Fruit fly (Drosophila melanogaster): ENCODE data around the gene ncd.

DNA sequence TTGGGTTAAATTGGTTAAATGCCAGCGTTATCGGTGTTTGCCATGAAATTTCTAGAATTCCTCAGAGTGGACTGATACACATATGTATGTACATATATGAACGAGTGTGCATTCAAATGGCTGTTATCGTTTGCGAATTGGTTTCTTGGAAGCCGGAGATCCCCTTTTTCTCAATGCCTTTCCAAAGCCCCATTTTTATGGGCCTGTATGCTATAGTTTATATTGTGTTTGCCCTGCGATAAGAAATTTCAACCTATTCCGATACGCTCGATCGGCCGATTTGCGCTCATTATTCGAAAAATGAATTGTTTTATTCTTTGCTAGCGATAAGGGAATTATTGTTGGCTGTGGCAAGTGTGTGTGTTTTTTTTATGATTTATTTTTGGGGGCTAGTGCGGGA lies 23.7 kb downstream of the ncd start:
- TF ChIP-seq rgr (GFP tag; optimal IDR thresholded peaks at IDR 0.05) (no peak), lola (GFP tag; optimal IDR thresholded peaks at IDR 0.05) (no peak), Hr83 (GFP tag; optimal IDR thresholded peaks at IDR 0.05; ENCODE audit: poor library complexity, severe bottlenecking) (no peak), CG32264 (GFP tag; optimal IDR thresholded peaks at IDR 0.05) (no peak), CrebA (GFP tag; optimal IDR thresholded peaks at IDR 0.05; ENCODE audit: borderline replicate concordance) (no peak), Hnf4 (GFP tag; optimal IDR thresholded peaks at IDR 0.05) (no peak)

Measured in whole organism, wandering third instar larva.